Worm (Caenorhabditis elegans): ENCODE measurements around the gene dmsr-15.

- TF ChIP-seq unc-62 (GFP tag; optimal IDR thresholded peaks at IDR 0.05), result no peak
- no peak for TF ChIP-seq lsy-2 (tag; optimal IDR thresholded peaks at IDR 0.05)
- TF ChIP-seq mab-9 (GFP tag; IDR thresholded peaks at IDR 0.05), result no peak
- no peak for TF ChIP-seq unc-130 (tag; optimal IDR thresholded peaks at IDR 0.05)
- no peak for TF ChIP-seq rnt-1 (tag; optimal IDR thresholded peaks at IDR 0.05)
- TF ChIP-seq mdl-1 (tag; optimal IDR thresholded peaks at IDR 0.05), result no peak
- TF ChIP-seq lin-15B (tag; optimal IDR thresholded peaks at IDR 0.05), result no peak
- no peak for TF ChIP-seq ceh-90 (tag; optimal IDR thresholded peaks at IDR 0.05)
- TF ChIP-seq sptf-1 (tag; optimal IDR thresholded peaks at IDR 0.05), result no peak
- TF ChIP-seq dsc-1 (tag; optimal IDR thresholded peaks at IDR 0.05), result no peak
These were observed 10.3 kb upstream of the dmsr-15 start, which contains the start of gene hpo-8 for ce11 chrV:6839008-6839407.

All from whole organism, L1 larva.